Worm (Caenorhabditis elegans) whole organism, mixed stage, embryonic: ENCODE results near the gene ets-10.
A peak's percentile ranks its signal among the peaks of the same experiment; 100 is the strongest.

Experiments
- M03D4.4 ChIP-seq: sonication (generic microtip); optimal IDR thresholded peaks from 2 replicates; lab custom pipeline; 2017; ENCODE audit warnings: mild to moderate bottlenecking, missing genetic modification characterization, missing compliant biosample characterization
- ceh-39 ChIP-seq: fragments of 150-350 bp; optimal IDR thresholded peaks from 2 replicates; lab custom pipeline; 2014; ENCODE audit warnings: missing biosample characterization, missing genetic modification characterization
- ceh-43 ChIP-seq: fragments of 200-800 bp; sonication (Bioruptor generic); optimal IDR thresholded peaks from 2 replicates; lab custom pipeline; 2018; ENCODE audit warnings: mild to moderate bottlenecking, missing genetic modification characterization, moderate library complexity, missing compliant biosample characterization
- ceh-83 ChIP-seq: fragments of 200-800 bp; sonication (Bioruptor generic); optimal IDR thresholded peaks from 2 replicates; lab custom pipeline; 2018; ENCODE audit warnings: mild to moderate bottlenecking, missing genetic modification characterization, missing compliant biosample characterization
- ces-1 ChIP-seq: fragments of 150-350 bp; optimal IDR thresholded peaks from 2 replicates; lab custom pipeline; 2014; ENCODE audit warnings: missing biosample characterization, missing genetic modification reagents, missing genetic modification characterization
- cnd-1 ChIP-seq: fragments of 200-800 bp; sonication (Bioruptor generic); optimal IDR thresholded peaks from 2 replicates; lab custom pipeline; 2018; ENCODE audit warnings: mild to moderate bottlenecking, missing genetic modification characterization, missing compliant biosample characterization
- drap-1 ChIP-seq: fragments of 200-800 bp; sonication (Bioruptor generic); optimal IDR thresholded peaks from 3 replicates; lab custom pipeline; 2018; ENCODE audit warnings: mild to moderate bottlenecking, missing genetic modification characterization, missing compliant biosample characterization
- elt-1 ChIP-seq: sonication (generic microtip); optimal IDR thresholded peaks from 2 replicates; lab custom pipeline; 2017; ENCODE audit warnings: missing genetic modification characterization, mild to moderate bottlenecking, missing compliant biosample characterization, antibody characterized with exemption, moderate library complexity, borderline replicate concordance; ENCODE audit not compliant: insufficient read depth
- elt-3 ChIP-seq: fragments of 150-350 bp; optimal IDR thresholded peaks from 2 replicates; lab custom pipeline; 2014; ENCODE audit warnings: missing biosample characterization, missing genetic modification characterization
- ham-2 ChIP-seq: fragments of 200-800 bp; sonication (Bioruptor generic); optimal IDR thresholded peaks from 2 replicates; lab custom pipeline; 2018; ENCODE audit warnings: mild to moderate bottlenecking, missing genetic modification characterization, missing compliant biosample characterization
- hlh-1 ChIP-seq: fragments of 150-350 bp; optimal IDR thresholded peaks from 2 replicates; lab custom pipeline; 2014; ENCODE audit warnings: missing biosample characterization, missing genetic modification reagents, missing genetic modification characterization
- lin-13 ChIP-seq: fragments of 150-350 bp; optimal IDR thresholded peaks from 2 replicates; lab custom pipeline; 2014; ENCODE audit warnings: missing biosample characterization, missing genetic modification characterization
- lin-32 ChIP-seq: fragments of 200-800 bp; sonication (Bioruptor generic); optimal IDR thresholded peaks from 2 replicates; lab custom pipeline; 2018; ENCODE audit warnings: mild to moderate bottlenecking, missing genetic modification characterization, missing compliant biosample characterization
- lsy-2 ChIP-seq: fragments of 150-350 bp; optimal IDR thresholded peaks from 2 replicates; lab custom pipeline; 2014; ENCODE audit warnings: missing biosample characterization, missing genetic modification characterization
- mep-1 ChIP-seq: fragments of 150-350 bp; optimal IDR thresholded peaks from 2 replicates; lab custom pipeline; 2017; ENCODE audit warnings: missing biosample characterization, missing genetic modification reagents, missing genetic modification characterization, inconsistent platforms
- mls-2 ChIP-seq: sonication (generic microtip); optimal IDR thresholded peaks from 2 replicates; lab custom pipeline; 2016; ENCODE audit warnings: mild to moderate bottlenecking, missing genetic modification characterization, moderate library complexity, missing compliant biosample characterization
- nhr-12 ChIP-seq: fragments of 150-350 bp; optimal IDR thresholded peaks from 2 replicates; lab custom pipeline; 2014; ENCODE audit warnings: missing biosample characterization, missing genetic modification characterization
- nhr-2 ChIP-seq: fragments of 150-350 bp; optimal IDR thresholded peaks from 2 replicates; lab custom pipeline; 2014; ENCODE audit warnings: missing biosample characterization, missing genetic modification characterization
- nhr-237 ChIP-seq: fragments of 150-350 bp; optimal IDR thresholded peaks from 2 replicates; lab custom pipeline; 2014; ENCODE audit warnings: missing biosample characterization, missing genetic modification characterization
- nhr-28 ChIP-seq: fragments of 150-350 bp; optimal IDR thresholded peaks from 2 replicates; lab custom pipeline; 2014; ENCODE audit warnings: missing biosample characterization, missing genetic modification characterization
- nhr-76 ChIP-seq: sonication (generic microtip); optimal IDR thresholded peaks from 2 replicates; lab custom pipeline; 2017; ENCODE audit warnings: missing biosample characterization, missing genetic modification characterization
- pha-4 ChIP-seq: fragments of 150-350 bp; optimal IDR thresholded peaks from 2 replicates; lab custom pipeline; 2018; ENCODE audit warnings: missing biosample characterization, missing genetic modification reagents, missing genetic modification characterization
- sem-2 ChIP-seq: fragments of 200-800 bp; sonication (Bioruptor generic); optimal IDR thresholded peaks from 2 replicates; lab custom pipeline; 2018; ENCODE audit warnings: mild to moderate bottlenecking, missing genetic modification characterization, missing compliant biosample characterization
- snpc-4 ChIP-seq: fragments of 150-350 bp; optimal IDR thresholded peaks from 2 replicates; lab custom pipeline; 2014; ENCODE audit warnings: missing biosample characterization, missing genetic modification characterization
- unc-120 ChIP-seq: sonication (generic microtip); optimal IDR thresholded peaks from 2 replicates; lab custom pipeline; 2017; ENCODE audit warnings: missing genetic modification characterization, missing compliant biosample characterization; ENCODE audit not compliant: poor library complexity, severe bottlenecking
- unc-39 ChIP-seq: fragments of 150-350 bp; optimal IDR thresholded peaks from 2 replicates; lab custom pipeline; 2014; ENCODE audit warnings: missing biosample characterization, missing genetic modification characterization
- unc-62 ChIP-seq: fragments of 150-350 bp; optimal IDR thresholded peaks from 2 replicates; lab custom pipeline; 2014; ENCODE audit warnings: missing biosample characterization, missing genetic modification reagents, missing genetic modification characterization
- zip-8 ChIP-seq: fragments of 150-350 bp; optimal IDR thresholded peaks from 2 replicates; lab custom pipeline; 2014; ENCODE audit warnings: missing biosample characterization, missing genetic modification characterization
- ztf-11 ChIP-seq: fragments of 150-350 bp; optimal IDR thresholded peaks from 2 replicates; lab custom pipeline; 2014; ENCODE audit warnings: missing biosample characterization, missing genetic modification characterization

ets-10 gene

DNA sequence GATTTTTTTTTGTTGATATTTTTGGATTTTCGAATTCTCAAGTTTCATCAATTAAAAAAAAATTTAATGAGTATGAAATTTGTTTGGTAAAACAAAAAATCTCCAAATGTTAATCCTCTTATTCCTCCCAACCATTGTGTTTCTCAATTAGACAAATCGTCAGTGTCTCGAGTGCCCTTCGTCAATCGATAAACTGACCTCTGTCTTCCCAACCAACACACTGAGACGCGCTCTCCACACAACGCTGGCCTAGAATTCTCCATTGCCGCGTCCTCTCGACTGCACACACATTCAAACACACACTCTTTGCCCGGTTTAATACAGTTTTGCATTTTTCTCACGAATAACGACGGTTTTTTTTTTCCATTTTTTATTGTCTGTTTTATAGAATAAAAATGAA lies 29.2 kb upstream of the ets-10 start, which contains the start of gene taf-11.1:
Gene taf-11.1 (plus strand): TSS at position 389 of the 400 bp plus-strand sequence.
- TF ChIP-seq lin-13 (tag; lab: Kevin White, UChicago) (peak; percentile 7), cnd-1 (tag; lab: Kevin White, UChicago) (peak; percentile 40), ces-1 (GFP tag; lab: Kevin White, UChicago) (peak; percentile 28), ceh-39 (tag; lab: Kevin White, UChicago) (peak; percentile 29), hlh-1 (peak; percentile 21), snpc-4 (no peak), nhr-12 (tag; lab: Kevin White, UChicago) (no peak)

- TF ChIP-seq ham-2 (GFP tag; lab: Kevin White, UChicago) (no peak), sem-2 (GFP tag; lab: Kevin White, UChicago) (no peak), nhr-28 (tag; lab: Kevin White, UChicago) (no peak), M03D4.4 (tag; lab: Kevin White, UChicago) (no peak), lin-13 (tag; lab: Kevin White, UChicago) (no peak), lsy-2 (no peak), elt-3 (tag; lab: Kevin White, UChicago) (no peak), ceh-83 (GFP tag; lab: Kevin White, UChicago) (no peak), unc-39 (no peak), zip-8 (tag; lab: Kevin White, UChicago) (no peak), mls-2 (no peak), nhr-76 (tag; lab: Kevin White, UChicago) (no peak), elt-1 (tag; lab: Kevin White, UChicago) (no peak), snpc-4 (no peak), mep-1 (tag; lab: Kevin White, UChicago) (no peak), ceh-43 (no peak), drap-1 (no peak)
These were observed 28.6 kb upstream of the ets-10 start for ce11 chrX:4255366-4255765.

DNA sequence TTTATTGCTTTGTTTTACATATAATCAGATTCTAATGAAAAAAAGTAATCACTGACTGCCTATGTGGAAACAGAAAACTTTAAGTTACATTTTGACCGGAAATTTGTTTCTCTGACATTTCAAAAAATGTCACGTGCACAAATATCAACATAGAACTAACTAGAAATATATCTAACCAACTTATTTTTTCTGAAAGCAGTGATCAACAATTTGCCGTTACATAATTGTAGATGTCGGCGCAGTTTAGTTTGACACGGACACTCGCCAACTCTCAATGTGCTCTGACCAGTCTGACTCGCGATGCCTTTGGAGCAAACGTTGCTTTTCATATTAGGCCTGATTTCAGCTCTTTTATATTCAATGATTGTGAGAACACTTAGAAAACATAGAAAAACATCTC lies 27.2 kb upstream of the ets-10 start, which contains the start of gene srv-6:
Gene srv-6 (plus strand): TSS at position 301 of the 400 bp plus-strand sequence.
- TF ChIP-seq zip-8 (tag; lab: Kevin White, UChicago) (no peak), hlh-1 (no peak), lin-13 (tag; lab: Kevin White, UChicago) (no peak)

DNA sequence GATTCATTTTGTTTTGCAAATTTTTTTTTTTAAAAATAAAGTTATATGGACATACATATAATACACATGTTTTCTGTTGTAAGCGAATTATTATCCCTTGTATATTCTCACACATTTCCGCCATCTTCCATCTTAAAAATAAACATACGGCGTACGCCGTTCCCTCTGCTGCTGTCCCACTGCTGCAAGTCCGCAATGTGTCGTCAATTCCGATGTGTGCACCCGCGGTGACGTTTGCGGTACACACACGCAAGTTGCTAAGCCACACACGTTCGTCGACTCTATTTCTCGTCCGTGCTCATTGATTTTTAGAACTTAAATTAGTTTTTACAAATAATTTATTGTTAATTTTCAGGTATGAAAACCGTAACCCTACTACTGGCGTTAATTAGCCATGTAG lies 23.7 kb upstream of the ets-10 start, which contains the start of gene C52B9.4:
Gene C52B9.4 (plus strand): TSS at position 356 of the 400 bp plus-strand sequence.
- TF ChIP-seq elt-1 (tag; lab: Kevin White, UChicago) (no peak), ceh-83 (GFP tag; lab: Kevin White, UChicago) (no peak), pha-4 (tag; lab: Kevin White, UChicago) (peak; percentile 65), unc-120 (tag; lab: Kevin White, UChicago) (no peak), nhr-28 (tag; lab: Kevin White, UChicago) (no peak), mep-1 (tag; lab: Kevin White, UChicago) (peak; percentile 8), nhr-2 (tag; lab: Kevin White, UChicago) (no peak), unc-62 (GFP tag; lab: Kevin White, UChicago) (no peak), cnd-1 (tag; lab: Kevin White, UChicago) (no peak), lin-13 (tag; lab: Kevin White, UChicago) (peak; percentile 51), drap-1 (no peak)

DNA sequence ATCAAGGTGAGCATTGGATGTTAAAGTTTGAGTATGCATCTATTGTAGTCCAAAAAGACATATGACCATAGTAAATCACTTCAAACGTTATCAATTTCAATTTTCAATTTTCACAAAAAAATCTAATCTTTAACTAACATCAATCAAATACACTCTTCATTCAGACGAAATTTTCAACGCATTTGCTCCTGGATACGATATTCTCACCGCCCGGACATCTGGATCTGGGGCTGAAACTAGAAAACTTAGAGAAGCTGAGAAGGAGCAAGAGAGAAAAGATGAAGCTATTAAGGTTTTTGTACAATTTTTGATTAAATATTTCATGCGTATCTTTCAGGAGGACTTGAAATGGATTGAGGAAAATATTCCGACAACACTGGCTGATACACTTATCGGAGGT lies 20.2 kb upstream of the ets-10 start:
- TF ChIP-seq unc-120 (tag; lab: Kevin White, UChicago) (no peak), ztf-11 (tag; lab: Kevin White, UChicago) (no peak), nhr-237 (tag; lab: Kevin White, UChicago) (no peak), drap-1 (no peak), nhr-12 (tag; lab: Kevin White, UChicago) (no peak), unc-62 (GFP tag; lab: Kevin White, UChicago) (no peak), nhr-76 (tag; lab: Kevin White, UChicago) (no peak), elt-1 (tag; lab: Kevin White, UChicago) (no peak), ceh-83 (GFP tag; lab: Kevin White, UChicago) (no peak), sem-2 (GFP tag; lab: Kevin White, UChicago) (no peak), zip-8 (tag; lab: Kevin White, UChicago) (no peak), unc-39 (no peak), lin-32 (no peak)
